Worm (Caenorhabditis elegans): ENCODE data around the gene hhat-2.
"Not testable (repeated sequence)": the region's sequence is repeated elsewhere in the genome, so short reads cannot be mapped to it uniquely, and the experiment has no call there.

hhat-2 gene

DNA sequence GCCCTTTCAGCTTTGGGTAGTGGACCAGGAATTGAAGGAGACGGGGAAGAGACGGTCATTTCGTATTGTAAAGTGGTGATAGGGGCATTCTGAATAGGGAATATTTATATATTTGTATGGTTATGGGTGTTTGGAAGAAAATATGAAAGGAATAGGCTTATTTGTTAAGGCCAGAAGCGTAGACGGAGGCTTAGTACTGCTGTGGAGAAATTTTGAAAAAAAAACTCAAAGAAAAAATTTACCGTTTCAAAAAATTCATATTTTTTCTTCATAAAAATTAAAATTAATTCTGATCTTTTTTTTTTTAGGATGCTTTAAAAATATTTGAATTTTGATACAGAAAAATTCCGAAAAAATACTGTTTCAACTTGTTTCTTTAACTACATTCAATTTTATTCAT is at the start of gene hhat-2:
TSS of gene hhat-2 (minus strand) at position 101 of the 400 bp plus-strand sequence.
- no peak for TF ChIP-seq unc-62 (GFP tag; optimal IDR thresholded peaks at IDR 0.05)

DNA sequence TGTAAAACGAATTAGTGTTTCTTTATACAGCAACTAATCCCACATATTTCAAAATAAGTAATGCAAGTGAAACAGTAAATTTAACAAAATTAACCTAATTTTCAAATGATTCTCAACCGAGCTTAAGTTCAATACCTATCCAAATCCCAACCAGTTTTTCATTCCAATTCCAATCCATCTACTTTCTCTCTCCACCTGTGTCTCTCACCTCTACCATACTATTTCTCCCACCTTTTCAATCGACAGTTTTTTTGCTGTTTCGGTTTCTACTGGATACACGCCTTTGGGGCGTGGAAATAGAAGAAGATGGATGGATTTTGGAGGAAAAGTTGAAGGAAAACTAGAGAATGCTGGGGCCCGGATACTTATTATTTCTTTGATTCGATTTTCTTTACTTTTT is 48.7 kb upstream of the hhat-2 start:
- TF ChIP-seq unc-62 (GFP tag; optimal IDR thresholded peaks at IDR 0.05) = no peak

DNA sequence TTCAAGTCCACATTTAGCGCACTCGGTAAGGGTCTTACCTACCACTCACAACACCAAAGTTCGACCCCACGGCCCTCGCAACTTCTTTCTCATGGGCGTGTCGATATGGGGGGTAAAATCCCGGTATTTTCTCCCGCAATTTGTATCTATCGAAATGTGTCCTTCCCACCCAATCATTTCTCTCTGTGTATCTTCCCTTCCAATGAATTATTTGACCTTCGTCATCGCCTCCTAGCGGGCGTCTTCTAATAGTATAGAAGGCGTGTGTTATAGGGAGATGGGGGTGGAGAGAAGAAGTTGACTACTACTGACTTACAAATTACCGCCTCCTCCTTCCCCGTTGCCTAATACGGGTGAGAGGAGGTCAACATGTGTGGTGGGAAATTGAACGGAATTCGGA is 47.7 kb upstream of the hhat-2 start:
- no peak for TF ChIP-seq unc-62 (GFP tag; optimal IDR thresholded peaks at IDR 0.05)

DNA sequence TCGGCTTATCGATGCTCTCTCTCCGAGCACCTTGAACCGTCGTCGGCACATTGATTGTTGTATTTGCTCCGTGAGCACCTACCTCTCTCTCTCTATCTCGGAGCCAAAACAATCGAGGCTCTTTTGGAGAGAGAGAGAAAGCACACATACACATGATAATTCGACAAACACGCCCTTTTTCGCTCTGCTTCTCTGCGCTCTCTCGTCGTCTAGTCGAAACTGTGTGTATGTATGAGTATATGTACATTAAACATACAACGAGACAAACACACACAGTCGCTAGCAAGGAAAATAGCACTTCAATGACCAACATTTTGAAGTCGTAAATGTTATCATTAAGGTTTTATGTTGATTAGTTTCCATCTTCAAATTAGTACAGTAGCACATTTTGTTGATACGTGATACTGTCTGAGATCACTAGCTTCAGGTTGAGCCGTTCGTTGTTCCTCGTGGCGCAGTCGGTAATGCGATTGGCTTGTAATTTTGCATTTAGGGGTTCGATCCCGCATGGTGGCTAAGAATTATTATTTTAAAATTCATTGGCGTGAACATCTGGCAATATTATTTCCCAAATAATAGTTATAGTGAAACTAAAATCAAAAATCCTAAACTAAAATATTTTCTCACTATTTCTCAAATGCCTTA is 46.1 kb upstream of the hhat-2 start:
- TF ChIP-seq unc-62 (GFP tag; optimal IDR thresholded peaks at IDR 0.05) = no peak

DNA sequence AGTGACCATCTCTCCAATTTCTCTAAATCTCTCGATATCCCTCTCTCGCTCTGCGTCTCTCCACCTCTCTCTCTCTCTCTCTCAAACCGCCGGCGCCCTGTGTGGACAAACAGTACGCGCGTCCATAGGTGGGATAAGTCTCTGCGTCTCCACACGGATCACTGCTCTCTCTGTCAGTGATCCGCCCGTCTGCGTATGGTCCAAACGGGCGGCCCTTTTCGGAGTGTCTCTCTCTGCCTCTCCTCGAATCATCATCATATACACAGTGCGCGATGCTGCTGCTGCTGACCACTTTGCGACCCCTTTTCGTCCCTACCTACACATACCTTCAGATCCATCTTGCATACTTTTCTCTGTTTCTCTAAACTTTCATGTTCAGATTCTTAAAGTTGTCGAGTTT is 43.4 kb upstream of the hhat-2 start:
- no peak for TF ChIP-seq unc-62 (GFP tag; optimal IDR thresholded peaks at IDR 0.05)

DNA sequence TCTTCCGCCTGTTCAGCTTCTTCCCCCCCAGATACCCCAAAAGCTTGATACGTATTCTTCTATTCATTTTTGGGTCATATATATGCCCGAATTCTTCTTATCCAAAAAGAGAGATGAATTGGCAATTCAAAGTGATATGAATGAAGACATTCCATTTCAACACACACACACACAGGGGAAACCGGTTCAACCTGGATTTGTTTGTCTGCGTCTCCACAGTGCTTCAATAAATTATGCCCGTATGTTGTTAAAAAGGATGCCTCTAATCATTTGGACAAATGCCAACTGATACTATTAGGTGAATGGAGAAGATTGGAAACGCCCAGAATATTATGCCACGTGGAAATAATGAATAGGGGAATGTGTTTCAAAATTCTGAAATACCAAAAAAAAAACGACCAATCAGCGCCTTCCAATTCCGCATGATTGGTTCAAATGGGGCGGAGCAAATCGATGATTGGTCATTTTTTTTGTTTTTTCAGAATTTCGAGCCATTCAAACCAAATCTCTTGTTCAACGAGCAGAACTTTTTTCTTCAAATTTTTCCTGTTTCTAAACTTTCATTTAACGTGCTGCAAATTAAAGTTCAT is 41.0 kb upstream of the hhat-2 start:
- TF ChIP-seq unc-62 (GFP tag; optimal IDR thresholded peaks at IDR 0.05) = no peak

DNA sequence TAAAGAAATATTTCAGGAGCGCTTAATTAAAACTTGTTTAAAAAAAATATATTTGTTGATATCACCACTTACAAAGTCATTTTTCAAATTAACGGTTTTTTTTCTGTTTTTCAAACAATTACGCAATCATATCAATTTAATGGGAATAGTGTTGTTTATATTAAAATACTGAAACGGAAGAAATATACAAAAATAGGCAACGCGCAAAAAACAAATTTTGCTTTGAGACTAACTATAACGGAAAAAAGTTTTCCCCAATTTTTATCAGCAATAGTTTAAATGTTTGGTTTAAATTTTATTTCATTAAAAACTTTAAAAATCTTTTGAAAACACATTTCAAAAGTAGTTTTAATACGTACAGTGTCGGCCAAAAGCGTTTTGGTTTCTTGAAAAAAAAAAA is 39.6 kb upstream of the hhat-2 start:
- TF ChIP-seq unc-62 (GFP tag; optimal IDR thresholded peaks at IDR 0.05) = no peak

DNA sequence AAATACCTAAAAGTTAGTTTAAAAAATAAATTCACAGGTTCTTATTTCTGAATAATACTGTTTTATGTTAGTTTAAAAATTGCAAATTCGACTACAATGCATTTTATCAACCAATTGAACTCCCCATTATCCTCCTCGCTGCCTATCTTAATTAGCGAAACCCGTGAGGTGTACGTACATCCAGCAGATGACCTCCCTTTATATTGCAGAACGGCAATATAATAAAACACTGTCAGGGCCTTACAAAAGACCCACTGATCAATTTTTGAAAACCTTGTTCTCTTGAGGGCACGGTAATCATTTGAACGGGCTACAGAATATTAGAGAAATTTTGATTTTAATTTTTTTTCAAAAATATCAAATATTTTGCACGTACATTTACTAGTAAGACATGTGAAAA is 35.6 kb upstream of the hhat-2 start:
- no peak for TF ChIP-seq unc-62 (GFP tag; optimal IDR thresholded peaks at IDR 0.05)

DNA sequence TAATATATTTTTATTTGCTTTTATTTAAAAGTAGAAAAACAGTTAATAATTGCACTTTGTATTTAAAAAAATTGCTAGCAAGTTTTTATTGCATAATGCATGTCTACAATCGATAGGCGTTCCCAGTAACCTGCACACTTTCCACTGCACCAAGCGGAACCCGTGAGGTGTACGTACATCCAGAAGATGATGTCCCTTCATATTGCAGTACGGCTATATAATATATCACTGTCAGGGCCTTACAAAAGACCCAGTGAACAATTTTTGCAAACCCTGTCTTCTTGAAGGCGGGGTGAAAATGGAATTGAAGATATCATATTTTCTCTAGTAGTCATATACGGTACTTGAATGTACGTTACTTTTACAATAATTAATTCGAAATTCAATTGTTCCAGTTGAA is 34.8 kb upstream of the hhat-2 start:
- no peak for TF ChIP-seq unc-62 (GFP tag; optimal IDR thresholded peaks at IDR 0.05)

DNA sequence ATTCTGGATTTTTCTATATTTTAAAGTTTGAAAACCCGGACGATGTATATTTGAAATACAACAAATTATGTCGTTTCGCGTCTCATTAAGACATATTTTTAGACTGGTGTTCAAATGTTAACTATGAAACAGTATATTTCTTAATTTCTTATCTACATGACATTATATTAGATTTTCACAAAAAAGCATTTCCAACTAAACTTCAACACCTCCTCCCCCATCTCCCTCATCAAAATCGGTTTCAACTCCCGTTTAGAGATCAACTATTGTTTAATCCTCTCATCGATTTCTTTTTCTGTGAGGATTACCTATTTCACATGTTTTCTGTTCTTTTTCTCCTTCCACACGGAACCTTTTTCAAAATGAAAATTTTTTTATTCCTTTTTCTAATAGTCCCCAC is 33.2 kb upstream of the hhat-2 start, which contains the start of gene Y57G11C.38:
TSS of gene Y57G11C.38 (plus strand) at position 301 of the 400 bp plus-strand sequence.
- no peak for TF ChIP-seq unc-62 (GFP tag; optimal IDR thresholded peaks at IDR 0.05)

DNA sequence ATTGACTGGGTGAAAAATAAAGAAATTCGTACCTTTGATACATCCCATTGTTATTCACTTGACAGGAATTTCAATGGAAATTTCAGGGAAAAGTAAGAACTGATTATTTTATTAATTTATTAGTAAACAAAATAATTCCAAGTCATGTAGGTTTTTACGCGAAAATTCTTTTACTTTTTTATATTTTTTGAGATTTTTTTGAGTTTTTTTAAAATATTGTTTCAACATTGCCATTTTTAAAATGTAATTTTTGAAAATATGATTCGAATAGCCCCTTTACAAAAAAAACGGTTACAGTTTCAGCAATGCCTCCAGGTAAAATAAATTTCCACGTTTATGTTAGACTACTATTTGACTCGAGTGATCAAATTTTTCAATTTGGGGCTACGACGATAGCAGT is 32.8 kb upstream of the hhat-2 start, which contains the start of gene Y57G11C.23:
TSS of gene Y57G11C.23 (minus strand) at position 101 of the 400 bp plus-strand sequence.
- TF ChIP-seq unc-62 (GFP tag; optimal IDR thresholded peaks at IDR 0.05) = no peak

DNA sequence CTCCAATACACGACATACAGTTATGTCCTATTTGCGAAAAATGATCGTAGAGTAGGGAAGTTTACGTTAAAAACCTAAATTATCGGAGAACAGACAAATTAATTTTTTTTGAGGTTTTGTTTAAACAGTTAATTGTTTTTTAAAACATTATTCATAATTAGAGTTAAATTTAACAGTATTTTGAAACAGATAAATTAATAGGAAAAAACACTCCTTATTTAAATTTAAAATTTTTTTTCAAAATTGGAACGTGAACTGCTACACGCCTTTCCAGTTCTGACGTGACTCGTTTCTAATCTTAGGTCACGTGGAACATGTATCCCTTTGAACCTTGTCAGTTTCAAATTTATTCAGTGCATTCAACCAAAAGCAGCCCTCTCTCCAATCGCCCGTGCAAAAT is 24.8 kb upstream of the hhat-2 start, which contains the start of gene Y57G11C.52:
TSS of gene Y57G11C.52 (plus strand) at position 301 of the 400 bp plus-strand sequence.
- no peak for TF ChIP-seq unc-62 (GFP tag; optimal IDR thresholded peaks at IDR 0.05)

DNA sequence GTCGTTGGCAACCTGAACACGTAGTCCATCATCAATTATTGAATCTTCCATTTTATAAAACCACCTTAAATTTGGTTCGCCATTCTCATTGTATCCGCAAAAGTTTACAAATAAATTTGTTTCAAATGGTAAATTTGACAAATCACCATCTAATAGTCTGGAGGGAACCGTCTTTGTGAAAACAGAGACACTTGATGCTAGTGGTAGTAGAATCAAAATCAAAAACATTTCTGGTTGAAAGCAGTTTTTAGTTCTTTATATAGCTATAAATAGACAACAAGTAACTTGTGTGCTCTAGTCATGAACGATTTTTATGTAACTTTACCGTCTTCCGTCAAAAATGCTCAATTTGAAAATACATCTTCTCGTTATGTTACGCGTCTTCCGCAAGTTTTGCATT is 14.1 kb upstream of the hhat-2 start, which contains the start of gene Y57G11C.20:
TSS of gene Y57G11C.20 (plus strand) at position 301 of the 400 bp plus-strand sequence.
- not testable (repeated sequence) for TF ChIP-seq unc-62 (GFP tag; optimal IDR thresholded peaks at IDR 0.05)

DNA sequence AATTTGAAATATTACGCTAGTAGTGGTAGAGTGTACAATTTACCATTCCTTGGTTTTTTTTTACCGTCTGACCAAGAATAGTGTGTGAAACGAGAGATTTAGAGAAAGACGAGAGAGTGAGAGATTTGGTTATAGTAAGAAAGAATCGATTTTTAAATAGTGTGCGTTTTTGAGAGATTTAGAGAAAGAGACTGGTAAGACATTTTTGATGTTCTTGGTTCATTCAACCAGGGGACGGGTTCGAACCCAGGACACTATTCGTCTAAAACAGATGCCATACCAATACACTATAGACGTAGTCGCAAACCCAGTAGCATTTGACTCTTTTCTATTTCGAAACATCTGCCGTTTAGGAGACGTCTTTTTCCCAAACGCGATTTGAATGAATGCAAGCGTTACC is 9.2 kb upstream of the hhat-2 start:
- TF ChIP-seq unc-62 (GFP tag; optimal IDR thresholded peaks at IDR 0.05) = no peak

DNA sequence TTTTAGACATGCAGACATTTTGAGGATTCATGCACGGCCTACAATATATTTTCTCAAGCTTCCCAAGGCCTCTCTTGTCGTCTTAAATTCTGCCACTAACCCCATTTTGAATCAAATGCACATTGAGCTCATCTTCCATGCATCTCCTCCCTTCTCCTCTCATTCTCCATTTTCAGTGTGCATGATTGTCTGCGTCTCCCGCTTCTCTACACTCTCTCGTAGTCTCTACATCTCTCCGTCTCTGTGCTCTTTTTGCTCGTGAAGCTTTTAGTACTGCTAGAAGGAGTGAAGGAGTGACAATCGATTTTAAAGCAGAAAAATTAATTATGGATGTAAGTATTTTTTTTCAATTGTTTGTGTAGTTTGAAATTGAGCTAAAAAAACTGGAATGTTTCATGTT is 8.0 kb upstream of the hhat-2 start, which contains the start of gene Y57G11C.22:
TSS of gene Y57G11C.22 (plus strand) at position 327 of the 400 bp plus-strand sequence.
- no peak for TF ChIP-seq unc-62 (GFP tag; optimal IDR thresholded peaks at IDR 0.05)

DNA sequence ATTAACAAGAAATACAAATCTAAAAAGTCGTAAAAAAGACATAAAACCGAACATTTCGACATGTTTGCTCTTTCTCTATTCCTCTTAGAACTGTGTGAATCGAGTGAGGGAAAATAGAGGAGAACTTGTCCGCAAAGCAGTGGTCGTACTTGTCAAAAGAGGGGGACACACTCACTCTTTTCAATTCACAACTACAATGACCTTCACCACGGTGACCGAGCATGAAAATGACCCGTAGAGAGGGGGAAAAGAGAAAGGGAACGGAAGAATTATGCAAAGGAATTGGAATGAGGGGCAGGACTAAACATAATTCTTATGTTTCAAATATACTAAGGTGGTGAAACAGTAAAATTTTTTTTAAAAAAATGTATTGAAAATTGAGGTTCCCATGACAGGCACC is 4.6 kb upstream of the hhat-2 start:
- no peak for TF ChIP-seq unc-62 (GFP tag; optimal IDR thresholded peaks at IDR 0.05)

DNA sequence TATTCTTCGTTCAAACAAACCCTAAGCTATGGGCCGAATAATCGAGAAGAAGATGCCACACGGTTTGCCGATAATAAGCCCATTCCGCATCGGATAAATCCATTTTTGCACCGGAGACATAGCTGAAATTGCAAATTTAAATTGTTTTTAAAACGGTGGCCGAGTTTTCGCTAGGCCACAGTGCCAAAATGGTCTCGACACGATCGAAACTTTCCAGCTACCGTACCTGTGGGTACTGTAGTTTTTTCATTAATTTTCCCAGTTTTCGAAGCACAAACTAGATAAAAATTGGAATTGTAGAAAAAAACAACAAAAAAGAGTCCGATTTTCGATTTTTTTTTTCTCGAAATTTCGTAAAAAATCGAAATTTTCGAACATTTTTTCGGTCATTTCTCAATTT is 708 bp downstream of the hhat-2 start:
- TF ChIP-seq unc-62 (GFP tag; optimal IDR thresholded peaks at IDR 0.05) = no peak
